Fruit fly (Drosophila melanogaster) whole organism, embryonic: ENCODE data around the gene Syt7.
A peak's percentile ranks its signal among the peaks of the same experiment; 100 is the strongest.

ENCODE experiments used
- ATbp ChIP-seq: fragments of 200-800 bp; sonication (Bioruptor generic); optimal IDR thresholded peaks from 2 replicates; lab custom pipeline; 2017; ENCODE audit warnings: missing biosample characterization, mild to moderate bottlenecking, missing genetic modification characterization, missing genetic modification reagents
- Ada2b ChIP-seq: fragments of 200-800 bp; sonication (Bioruptor generic); IDR thresholded peaks from 2 replicates; pipeline ENCODE4 v1.3.6; 2022; ENCODE audit warnings: missing biosample characterization, missing genetic modification characterization
- Aef1 ChIP-seq: fragments of 200-800 bp; sonication (Bioruptor generic); IDR thresholded peaks from 3 replicates; pipeline ENCODE4 v1.3.6; 2022; ENCODE audit warnings: missing biosample characterization, missing genetic modification characterization
- Asciz ChIP-seq: fragments of 200-800 bp; sonication (Bioruptor generic); optimal IDR thresholded peaks from 2 replicates; lab custom pipeline; 2017; ENCODE audit warnings: missing biosample characterization, mild to moderate bottlenecking, missing genetic modification characterization, missing genetic modification reagents
- Bdp1 ChIP-seq: fragments of 200-800 bp; sonication (Bioruptor generic); optimal IDR thresholded peaks from 3 replicates; lab custom pipeline; 2016; ENCODE audit warnings: missing biosample characterization, missing genetic modification characterization
- Bgb ChIP-seq: fragments of 200-800 bp; sonication (Bioruptor generic); IDR thresholded peaks from 2 replicates; pipeline ENCODE4 v1.3.6; 2022; ENCODE audit warnings: missing biosample characterization, missing genetic modification characterization; ENCODE audit not compliant: partially characterized antibody
- CG1024 ChIP-seq: fragments of 200-800 bp; sonication (Bioruptor generic); IDR thresholded peaks from 2 replicates; pipeline ENCODE4 v1.3.6; 2022; ENCODE audit warnings: missing biosample characterization, missing genetic modification characterization
- CG14860 ChIP-seq: fragments of 200-800 bp; sonication (Bioruptor generic); IDR thresholded peaks from 3 replicates; pipeline ENCODE4 v1.3.6; 2022; ENCODE audit warnings: missing biosample characterization, missing genetic modification characterization; ENCODE audit not compliant: partially characterized antibody
- CG15514 ChIP-seq: fragments of 200-800 bp; sonication (Bioruptor generic); optimal IDR thresholded peaks from 3 replicates; lab custom pipeline; 2017; ENCODE audit warnings: missing biosample characterization, missing genetic modification characterization, mild to moderate bottlenecking, moderate library complexity, missing genetic modification reagents
- CG1602 ChIP-seq: fragments of 200-800 bp; sonication (Bioruptor generic); optimal IDR thresholded peaks from 3 replicates; lab custom pipeline; 2016; ENCODE audit warnings: missing biosample characterization, missing genetic modification characterization
- CG17186 ChIP-seq: fragments of 200-800 bp; sonication (Bioruptor generic); optimal IDR thresholded peaks from 3 replicates; lab custom pipeline; 2017; ENCODE audit warnings: missing biosample characterization, missing genetic modification reagents, missing genetic modification characterization
- CG17802 ChIP-seq: fragments of 200-800 bp; sonication (Bioruptor generic); optimal IDR thresholded peaks from 2 replicates; lab custom pipeline; 2018; ENCODE audit warnings: missing biosample characterization, mild to moderate bottlenecking, missing genetic modification characterization, moderate library complexity
- CG1792 ChIP-seq: fragments of 200-800 bp; sonication (Bioruptor generic); optimal IDR thresholded peaks from 2 replicates; lab custom pipeline; 2016; ENCODE audit warnings: missing biosample characterization, missing genetic modification characterization
- CG30020 ChIP-seq: fragments of 200-800 bp; optimal IDR thresholded peaks from 2 replicates; lab custom pipeline; 2019; ENCODE audit warnings: missing biosample characterization, mild to moderate bottlenecking, missing genetic modification characterization, moderate library complexity
- CG31365 ChIP-seq: fragments of 200-800 bp; sonication (Bioruptor generic); optimal IDR thresholded peaks from 2 replicates; lab custom pipeline; 2018; ENCODE audit warnings: missing biosample characterization, mild to moderate bottlenecking, missing genetic modification characterization
- CG3281 ChIP-seq: fragments of 200-800 bp; sonication (Bioruptor generic); optimal IDR thresholded peaks from 3 replicates; lab custom pipeline; 2017; ENCODE audit warnings: missing biosample characterization, mild to moderate bottlenecking, missing genetic modification characterization
- CG34224 ChIP-seq: fragments of 200-800 bp; sonication (Bioruptor generic); IDR thresholded peaks from 3 replicates; pipeline ENCODE4 v1.3.6; 2022; ENCODE audit warnings: missing biosample characterization, missing genetic modification characterization; ENCODE audit not compliant: partially characterized antibody
- CG4820 ChIP-seq: fragments of 200-800 bp; sonication (Bioruptor generic); optimal IDR thresholded peaks from 3 replicates; lab custom pipeline; 2016; ENCODE audit warnings: missing biosample characterization, missing genetic modification characterization
- CG6254 ChIP-seq: fragments of 200-800 bp; sonication (Bioruptor generic); optimal IDR thresholded peaks from 3 replicates; lab custom pipeline; 2017; ENCODE audit warnings: mild to moderate bottlenecking, missing biosample characterization, missing genetic modification reagents, missing genetic modification characterization
- CG7745 ChIP-seq: fragments of 200-800 bp; sonication (Bioruptor generic); optimal IDR thresholded peaks from 2 replicates; lab custom pipeline; 2018; ENCODE audit warnings: missing biosample characterization, mild to moderate bottlenecking, missing genetic modification characterization, moderate library complexity
- CG9437 ChIP-seq: fragments of 200-800 bp; sonication (Bioruptor generic); optimal IDR thresholded peaks from 2 replicates; lab custom pipeline; 2018; ENCODE audit warnings: missing biosample characterization, mild to moderate bottlenecking, missing genetic modification characterization
- CG9797 ChIP-seq: fragments of 200-800 bp; sonication (Bioruptor generic); optimal IDR thresholded peaks from 3 replicates; lab custom pipeline; 2018; ENCODE audit warnings: missing biosample characterization, mild to moderate bottlenecking, missing genetic modification characterization
- CkIIα-i1 ChIP-seq: fragments of 200-800 bp; sonication (Bioruptor generic); IDR thresholded peaks from 2 replicates; pipeline ENCODE4 v1.3.6; 2022; ENCODE audit warnings: missing biosample characterization, missing genetic modification characterization
- D19A ChIP-seq: fragments of 200-800 bp; optimal IDR thresholded peaks from 3 replicates; lab custom pipeline; 2019; ENCODE audit warnings: missing biosample characterization, mild to moderate bottlenecking, missing genetic modification characterization, moderate library complexity
- Hr39 ChIP-seq: fragments of >200 bp; optimal IDR thresholded peaks from 2 replicates; lab custom pipeline; 2017
- Optix ChIP-seq: fragments of 200-800 bp; sonication (Bioruptor generic); IDR thresholded peaks from 3 replicates; pipeline ENCODE4 v1.3.6; 2022; ENCODE audit warnings: missing biosample characterization, missing genetic modification characterization
- Sin3A ChIP-seq: fragments of >200 bp; optimal IDR thresholded peaks from 2 replicates; lab custom pipeline; 2018
- TFAM ChIP-seq: fragments of 200-800 bp; sonication (Bioruptor generic); optimal IDR thresholded peaks from 2 replicates; lab custom pipeline; 2017; ENCODE audit warnings: missing biosample characterization, missing genetic modification characterization, inconsistent platforms
- Xbp1 ChIP-seq: fragments of 200-800 bp; sonication (Bioruptor generic); optimal IDR thresholded peaks from 3 replicates; lab custom pipeline; 2016; ENCODE audit warnings: missing biosample characterization, mild to moderate bottlenecking, missing genetic modification characterization
- YL-1 ChIP-seq: fragments of 200-800 bp; sonication (Bioruptor generic); optimal IDR thresholded peaks from 3 replicates; lab custom pipeline; 2017; ENCODE audit warnings: missing biosample characterization, mild to moderate bottlenecking, missing genetic modification characterization
- ash1 ChIP-seq: fragments of 200-800 bp; sonication (Bioruptor generic); optimal IDR thresholded peaks from 2 replicates; lab custom pipeline; 2018; ENCODE audit warnings: missing biosample characterization, mild to moderate bottlenecking, missing genetic modification characterization
- bsh ChIP-seq, 2 experiments: fragments of 200-800 bp; sonication (Bioruptor generic); optimal IDR thresholded peaks; 2 replicates each; lab custom pipeline; 2017 to 2018; ENCODE audit warnings: mild to moderate bottlenecking in 2 of 2, missing biosample characterization in 2 of 2, missing genetic modification characterization in 2 of 2, moderate library complexity in 1 of 2
- dan ChIP-seq: fragments of 200-800 bp; sonication (Bioruptor generic); IDR thresholded peaks from 2 replicates; pipeline ENCODE4 v1.3.6; 2022; ENCODE audit warnings: missing biosample characterization, missing genetic modification characterization
- fd64A ChIP-seq: fragments of 200-800 bp; sonication (Bioruptor generic); optimal IDR thresholded peaks from 3 replicates; lab custom pipeline; 2018; ENCODE audit warnings: missing biosample characterization, mild to moderate bottlenecking, missing genetic modification characterization
- fd96Cb ChIP-seq: fragments of 200-800 bp; sonication (Bioruptor generic); optimal IDR thresholded peaks from 2 replicates; lab custom pipeline; 2018; ENCODE audit warnings: missing biosample characterization, mild to moderate bottlenecking, missing genetic modification characterization, moderate library complexity
- grau ChIP-seq: fragments of 200-800 bp; optimal IDR thresholded peaks from 3 replicates; lab custom pipeline; 2019; ENCODE audit warnings: missing biosample characterization, mild to moderate bottlenecking, missing genetic modification characterization, moderate library complexity
- kay ChIP-seq: fragments of 200-800 bp; sonication (Bioruptor generic); optimal IDR thresholded peaks from 2 replicates; lab custom pipeline; 2016; ENCODE audit warnings: missing biosample characterization, missing genetic modification characterization
- lilli ChIP-seq: fragments of 200-800 bp; sonication (Bioruptor generic); optimal IDR thresholded peaks from 3 replicates; lab custom pipeline; 2016; ENCODE audit warnings: missing biosample characterization, missing genetic modification characterization
- odd ChIP-seq: fragments of 200-800 bp; sonication (Bioruptor generic); optimal IDR thresholded peaks from 2 replicates; lab custom pipeline; 2017; ENCODE audit warnings: missing biosample characterization, mild to moderate bottlenecking, missing genetic modification characterization
- org-1 ChIP-seq: fragments of 200-800 bp; sonication (Bioruptor generic); optimal IDR thresholded peaks from 2 replicates; lab custom pipeline; 2017; ENCODE audit warnings: missing biosample characterization, missing genetic modification characterization
- otp ChIP-seq: fragments of 200-800 bp; sonication (Bioruptor generic); IDR thresholded peaks from 3 replicates; pipeline ENCODE4, ENCODE4 v1.3.6; 2022; ENCODE audit warnings: missing biosample characterization, missing genetic modification characterization
- phol ChIP-seq: fragments of 200-800 bp; sonication (Bioruptor generic); optimal IDR thresholded peaks from 3 replicates; lab custom pipeline; 2018; ENCODE audit warnings: missing biosample characterization, mild to moderate bottlenecking, missing genetic modification characterization, moderate library complexity
- sima ChIP-seq: fragments of 200-800 bp; sonication (Bioruptor generic); optimal IDR thresholded peaks from 2 replicates; lab custom pipeline; 2016; ENCODE audit warnings: missing biosample characterization, missing genetic modification characterization
- sna ChIP-seq: fragments of 200-800 bp; sonication (Bioruptor generic); IDR thresholded peaks from 2 replicates; pipeline ENCODE4 v1.3.6; 2022; ENCODE audit warnings: missing biosample characterization, missing genetic modification characterization; ENCODE audit not compliant: partially characterized antibody
- vvl ChIP-seq: fragments of 200-800 bp; sonication (Bioruptor generic); IDR thresholded peaks from 2 replicates; pipeline ENCODE4 v1.3.6; 2022; ENCODE audit warnings: missing biosample characterization, missing genetic modification characterization
- zfh2 ChIP-seq: fragments of 200-800 bp; sonication (Bioruptor generic); optimal IDR thresholded peaks from 2 replicates; lab custom pipeline; 2016; ENCODE audit warnings: missing biosample characterization, missing genetic modification characterization

Gene Syt7

dm6 chr4:314672-315266 lies 8.5 kb upstream of the Syt7 start, which contains the start of gene Rnf11 (continued):
- TF ChIP-seq ATbp (GFP tag; lab: Kevin White, UChicago), result no peak
- peak; percentile 14 for TF ChIP-seq grau (tag; lab: Kevin White, UChicago)
- TF ChIP-seq Bgb (GFP tag; lab: Robert Waterston, UW), result no peak
- no peak for TF ChIP-seq Sin3A (lab: Kevin White, UChicago)
- no peak for TF ChIP-seq fd64A (GFP tag; lab: Kevin White, UChicago)
- TF ChIP-seq org-1 (GFP tag; lab: Kevin White, UChicago), result no peak
- TF ChIP-seq bsh (GFP tag; optimal IDR thresholded peaks at IDR 0.05; lab: Kevin White, UChicago), result peak in 1 of 2 experiments; percentile 18
- no peak for TF ChIP-seq lilli (GFP tag; lab: Kevin White, UChicago)
- no peak for TF ChIP-seq dan (GFP tag; lab: Robert Waterston, UW)
- no peak for TF ChIP-seq ash1 (GFP tag; lab: Kevin White, UChicago)
- TF ChIP-seq otp (GFP tag; lab: Robert Waterston, UW), result no peak
- no peak for TF ChIP-seq fd96Cb (tag; lab: Kevin White, UChicago)
- no peak for TF ChIP-seq CG6254
- TF ChIP-seq D19A (tag; lab: Kevin White, UChicago), result peak; percentile 6
- TF ChIP-seq CG1602 (GFP tag; lab: Kevin White, UChicago), result peak; percentile 26
- no peak for TF ChIP-seq sima (GFP tag; lab: Kevin White, UChicago)
- TF ChIP-seq Ada2b, result no peak
- TF ChIP-seq CG15514, result no peak
- no peak for TF ChIP-seq CG7745
- TF ChIP-seq Asciz (GFP tag; lab: Kevin White, UChicago), result no peak
- TF ChIP-seq CG1024 (GFP tag; lab: Robert Waterston, UW), result peak; percentile 99
- no peak for TF ChIP-seq CG9797 (GFP tag; lab: Kevin White, UChicago)
- no peak for TF ChIP-seq CG34224 (GFP tag; lab: Robert Waterston, UW)
- no peak for TF ChIP-seq YL-1 (GFP tag; lab: Kevin White, UChicago)
- peak; percentile 67; the same call in 1 of the 2 replicates for TF ChIP-seq vvl (GFP tag; lab: Robert Waterston, UW)
- no peak for TF ChIP-seq CG1792 (GFP tag; lab: Kevin White, UChicago)
- TF ChIP-seq sna (GFP tag; lab: Robert Waterston, UW), result no peak
- peak; percentile 48 for TF ChIP-seq phol
- TF ChIP-seq CG9437 (GFP tag; lab: Kevin White, UChicago), result no peak
- TF ChIP-seq kay (GFP tag; lab: Kevin White, UChicago), result no peak
- peak; percentile 11 for TF ChIP-seq CG4820 (GFP tag; lab: Kevin White, UChicago)
- no peak for TF ChIP-seq CG17186 (GFP tag; lab: Kevin White, UChicago)
- no peak for TF ChIP-seq zfh2 (GFP tag; lab: Kevin White, UChicago)
- TF ChIP-seq CG14860, result no peak
- peak; percentile 24 for TF ChIP-seq Xbp1 (GFP tag; lab: Kevin White, UChicago)
- no peak for TF ChIP-seq odd (GFP tag; lab: Kevin White, UChicago)
- peak; percentile 97 for TF ChIP-seq CG17802
- TF ChIP-seq Optix (GFP tag; lab: Robert Waterston, UW), result no peak
- no peak for TF ChIP-seq CG31365 (tag; lab: Kevin White, UChicago)
- TF ChIP-seq CG3281 (GFP tag; lab: Kevin White, UChicago), result no peak
- TF ChIP-seq CkIIα-i1 (GFP tag; lab: Robert Waterston, UW), result no peak
- TF ChIP-seq Bdp1, result no peak
- TF ChIP-seq Hr39 (lab: Kevin White, UChicago), result no peak
- peak; percentile 98 for TF ChIP-seq CG30020 (tag; lab: Kevin White, UChicago)
- TF ChIP-seq Aef1 (GFP tag; lab: Robert Waterston, UW), result no peak
- no peak for TF ChIP-seq TFAM
